Worm (Caenorhabditis elegans): ENCODE results near the gene srh-301.

Gene srh-301

ce11 chrV:17831350-17831749 is 6.6 kb downstream of the srh-301 start, which contains the start of gene srh-303:
TSS of gene srh-303 (plus strand) at chrV:17831650.
- TF ChIP-seq sem-4 (tag; optimal IDR thresholded peaks at IDR 0.05), result no peak
- TF ChIP-seq sma-3 (GFP tag; optimal IDR thresholded peaks at IDR 0.05), result no peak
- no peak for TF ChIP-seq nhr-77 (tag; optimal IDR thresholded peaks at IDR 0.05)
- TF ChIP-seq snpc-4 (tag; optimal IDR thresholded peaks at IDR 0.05), result no peak
- no peak for TF ChIP-seq lsy-2 (tag; optimal IDR thresholded peaks at IDR 0.05)
- TF ChIP-seq egl-27 (tag; optimal IDR thresholded peaks at IDR 0.05), result no peak
- no peak for TF ChIP-seq unc-55 (GFP tag; optimal IDR thresholded peaks at IDR 0.05)
- TF ChIP-seq nhr-25 (tag; optimal IDR thresholded peaks at IDR 0.05), result no peak
- TF ChIP-seq fos-1 (tag; optimal IDR thresholded peaks at IDR 0.05), result no peak
- TF ChIP-seq peb-1 (tag; optimal IDR thresholded peaks at IDR 0.05), result no peak
- no peak for TF ChIP-seq ZK546.5 (tag; optimal IDR thresholded peaks at IDR 0.05)
- no peak for TF ChIP-seq mbf-1 (tag; optimal IDR thresholded peaks at IDR 0.05)
- TF ChIP-seq nhr-10 (tag; optimal IDR thresholded peaks at IDR 0.05), result no peak
- no peak for TF ChIP-seq mdl-1 (tag; optimal IDR thresholded peaks at IDR 0.05)
- TF ChIP-seq dmd-4 (tag; optimal IDR thresholded peaks at IDR 0.05), result no peak
- TF ChIP-seq skn-1 (tag; optimal IDR thresholded peaks at IDR 0.05), result no peak
- TF ChIP-seq lin-13 (GFP tag; optimal IDR thresholded peaks at IDR 0.05), result no peak

- no peak for TF ChIP-seq nhr-12 (tag; optimal IDR thresholded peaks at IDR 0.05)
- no peak for TF ChIP-seq fos-1 (tag; optimal IDR thresholded peaks at IDR 0.05)
- no peak for TF ChIP-seq sma-9 (GFP tag; optimal IDR thresholded peaks at IDR 0.05)
- TF ChIP-seq sma-9 (tag; optimal IDR thresholded peaks at IDR 0.05), result no peak
- no peak for TF ChIP-seq unc-55 (GFP tag; optimal IDR thresholded peaks at IDR 0.05)
- TF ChIP-seq Y55F3AM.14 (GFP tag; optimal IDR thresholded peaks at IDR 0.05), result no peak
- TF ChIP-seq ceh-82 (tag; optimal IDR thresholded peaks at IDR 0.05), result no peak
- TF ChIP-seq mbf-1 (tag; optimal IDR thresholded peaks at IDR 0.05), result no peak
- TF ChIP-seq aly-2 (tag; optimal IDR thresholded peaks at IDR 0.05), result no peak
- TF ChIP-seq nhr-129 (tag; optimal IDR thresholded peaks at IDR 0.05), result no peak
- no peak for TF ChIP-seq ztf-11 (tag; optimal IDR thresholded peaks at IDR 0.05)
- no peak for TF ChIP-seq nhr-77 (tag; optimal IDR thresholded peaks at IDR 0.05)
- TF ChIP-seq zag-1 (tag; optimal IDR thresholded peaks at IDR 0.05), result no peak
- TF ChIP-seq sem-4 (tag; optimal IDR thresholded peaks at IDR 0.05), result no peak
- TF ChIP-seq nhr-6 (tag; optimal IDR thresholded peaks at IDR 0.05), result no peak
- no peak for TF ChIP-seq mab-5 (tag; optimal IDR thresholded peaks at IDR 0.05)
Observed at ce11 chrV:17844106-17844505, 19.4 kb downstream of the srh-301 start, which contains the start of gene srh-286. TSS of gene srh-286 (minus strand) at chrV:17844206.

DNA sequence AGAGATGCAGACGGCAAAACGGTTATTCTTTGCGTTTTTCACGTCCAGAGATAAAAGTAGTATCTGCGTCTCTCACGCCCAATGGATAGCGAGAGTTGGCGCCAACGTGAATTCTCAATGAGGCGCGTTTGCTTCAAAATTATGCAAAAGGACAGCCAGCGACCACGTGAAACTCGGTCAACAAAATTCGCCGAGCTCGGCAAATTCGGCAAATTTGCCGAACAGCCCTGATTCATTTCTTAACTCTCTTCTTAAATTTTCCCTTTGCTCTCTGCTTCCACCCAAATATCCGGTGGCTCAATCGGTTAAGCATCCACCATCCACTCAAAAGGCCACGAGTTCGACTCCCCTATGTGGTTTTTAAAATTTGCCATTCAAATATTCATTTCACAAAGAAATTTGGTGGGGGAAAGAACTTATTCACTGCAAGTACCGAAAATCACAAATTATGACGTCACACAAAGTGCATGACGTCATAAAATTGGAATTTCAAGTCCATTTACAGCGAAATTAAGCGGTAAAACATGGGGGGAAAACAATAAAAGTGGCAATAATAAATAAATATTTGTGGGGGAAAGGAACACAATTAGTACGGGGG is 20.8 kb downstream of the srh-301 start:
- TF ChIP-seq sma-9 (GFP tag; optimal IDR thresholded peaks at IDR 0.05) (no peak), sma-9 (tag; optimal IDR thresholded peaks at IDR 0.05) (no peak), peb-1 (tag; optimal IDR thresholded peaks at IDR 0.05) (no peak), ama-1 (optimal IDR thresholded peaks at IDR 0.05) (no peak), fos-1 (tag; optimal IDR thresholded peaks at IDR 0.05) (no peak), ztf-4 (tag; optimal IDR thresholded peaks at IDR 0.05) (no peak), lsy-2 (tag; optimal IDR thresholded peaks at IDR 0.05) (no peak), nhr-6 (tag; optimal IDR thresholded peaks at IDR 0.05) (no peak), elt-3 (tag; optimal IDR thresholded peaks at IDR 0.05) (no peak), ZK546.5 (tag; optimal IDR thresholded peaks at IDR 0.05) (no peak), nhr-23 (tag; optimal IDR thresholded peaks at IDR 0.05) (no peak), Y55F3AM.14 (GFP tag; optimal IDR thresholded peaks at IDR 0.05) (no peak), nhr-237 (tag; optimal IDR thresholded peaks at IDR 0.05) (no peak), aly-2 (tag; optimal IDR thresholded peaks at IDR 0.05) (no peak), lin-13 (GFP tag; optimal IDR thresholded peaks at IDR 0.05) (no peak), ceh-82 (tag; optimal IDR thresholded peaks at IDR 0.05) (no peak), ztf-11 (tag; optimal IDR thresholded peaks at IDR 0.05) (no peak), gmeb-1 (tag; optimal IDR thresholded peaks at IDR 0.05) (no peak)

DNA sequence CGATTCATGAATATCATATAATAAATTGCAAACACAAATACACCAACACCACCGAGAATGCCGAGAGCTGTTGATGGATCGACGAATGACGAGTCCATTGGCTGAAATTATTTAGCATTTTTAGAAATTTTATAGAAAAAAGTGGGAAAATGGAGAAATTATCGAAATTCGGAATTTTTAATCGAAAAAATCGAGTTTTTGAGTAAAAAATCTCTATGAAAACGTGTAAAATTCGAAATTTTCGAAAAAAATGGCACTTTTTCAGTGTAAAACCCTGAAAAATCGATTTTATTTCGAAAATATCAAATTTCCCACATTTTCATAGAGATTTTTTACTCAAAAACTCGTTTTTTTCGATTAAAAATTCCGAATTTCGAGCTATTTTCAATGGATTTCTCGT is 31.2 kb downstream of the srh-301 start, which contains the start of gene tcc-1:
Gene tcc-1 (minus strand): TSS at position 101 of the 400 bp plus-strand sequence.
- TF ChIP-seq ztf-4 (tag; optimal IDR thresholded peaks at IDR 0.05) (no peak), nhr-129 (tag; optimal IDR thresholded peaks at IDR 0.05) (no peak), mdl-1 (tag; optimal IDR thresholded peaks at IDR 0.05) (no peak), peb-1 (tag; optimal IDR thresholded peaks at IDR 0.05) (no peak), alr-1 (tag; optimal IDR thresholded peaks at IDR 0.05) (no peak), unc-62 (GFP tag; optimal IDR thresholded peaks at IDR 0.05) (no peak), lin-13 (GFP tag; optimal IDR thresholded peaks at IDR 0.05) (no peak), ceh-82 (tag; optimal IDR thresholded peaks at IDR 0.05) (no peak), dmd-4 (tag; optimal IDR thresholded peaks at IDR 0.05) (no peak), zag-1 (tag; optimal IDR thresholded peaks at IDR 0.05) (no peak), nhr-25 (tag; optimal IDR thresholded peaks at IDR 0.05) (no peak), skn-1 (tag; optimal IDR thresholded peaks at IDR 0.05) (no peak), nhr-11 (tag; optimal IDR thresholded peaks at IDR 0.05) (no peak), nhr-12 (tag; optimal IDR thresholded peaks at IDR 0.05) (no peak), ama-1 (optimal IDR thresholded peaks at IDR 0.05) (no peak), blmp-1 (tag; optimal IDR thresholded peaks at IDR 0.05; ENCODE audit: insufficient read depth) (no peak), ztf-11 (tag; optimal IDR thresholded peaks at IDR 0.05) (no peak)

All from whole organism, L2 larva.